Fruit fly (Drosophila melanogaster): Measurements from ENCODE around the gene CG5157.

DNA sequence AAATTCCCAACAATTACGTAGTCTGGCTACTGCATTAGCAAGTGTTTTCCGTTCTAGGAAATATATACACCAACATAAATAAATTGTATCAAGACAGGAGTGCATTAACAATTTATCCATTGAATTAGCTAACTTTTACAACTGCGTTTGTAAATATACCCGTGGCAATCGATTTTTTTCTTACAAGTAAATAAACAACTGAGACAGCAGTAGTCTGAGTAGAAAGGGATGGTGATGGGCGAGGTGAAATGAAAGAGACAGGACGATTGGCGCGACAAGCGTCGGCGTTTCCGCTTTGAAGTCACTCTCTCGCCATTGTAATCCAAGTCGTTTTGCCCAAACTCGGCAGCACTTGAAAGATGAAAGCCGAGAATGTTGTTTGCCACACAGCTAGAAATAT lies 17.9 kb upstream of the CG5157 start:
- TF ChIP-seq CTCF (optimal IDR thresholded peaks at IDR 0.05) (no peak), CG8478 (optimal IDR thresholded peaks at IDR 0.05) (no peak)

Data from S2 (cell line).